Worm (Caenorhabditis elegans): ENCODE measurements around the gene trpp-12.

- TF ChIP-seq unc-55 (GFP tag; optimal IDR thresholded peaks at IDR 0.05): no peak
- no peak for TF ChIP-seq pha-4 (tag; optimal IDR thresholded peaks at IDR 0.05)
- no peak for TF ChIP-seq ama-1 (optimal IDR thresholded peaks at IDR 0.05)
These were observed 27.3 kb upstream of the trpp-12 start for ce11 chrX:2382227-2382626.
